Worm (Caenorhabditis elegans): ENCODE results near the gene Y62H9A.13.

DNA sequence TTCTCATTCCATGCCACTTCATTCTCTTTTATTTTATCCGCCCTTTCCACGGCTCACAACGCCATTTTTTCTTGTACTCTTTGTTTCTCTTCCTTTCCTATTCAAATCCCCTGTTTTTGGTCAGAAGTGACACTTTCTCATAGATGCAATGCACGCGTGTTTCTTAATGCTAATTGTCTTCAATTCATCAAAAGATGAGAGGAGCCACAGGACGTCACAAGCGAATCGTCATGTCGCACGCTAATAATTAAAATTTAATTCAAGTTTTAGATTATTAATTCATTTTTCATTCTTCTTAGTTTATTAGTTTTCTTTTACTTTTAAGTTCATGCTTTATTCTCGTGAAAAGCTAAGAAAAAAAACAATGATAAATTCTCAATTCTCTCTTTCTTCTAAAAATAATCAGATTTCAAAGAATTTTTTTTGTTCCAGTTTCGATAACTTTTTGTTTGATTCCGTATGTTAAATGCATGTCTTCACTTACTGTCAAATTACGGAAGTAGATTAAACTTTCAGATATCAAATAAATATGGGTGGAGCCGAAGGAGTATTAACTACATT, 4.0 kb downstream of the Y62H9A.13 start, which contains the start of gene Y62H9A.14:
- TF ChIP-seq ama-1 (optimal IDR thresholded peaks at IDR 0.05) (no peak), ceh-19 (GFP tag; optimal IDR thresholded peaks at IDR 0.05) (no peak), ref-2 (tag; optimal IDR thresholded peaks at IDR 0.05) (no peak), ztf-16 (tag; optimal IDR thresholded peaks at IDR 0.05) (no peak), rnt-1 (tag; optimal IDR thresholded peaks at IDR 0.05) (no peak), elt-2 (tag; optimal IDR thresholded peaks at IDR 0.05) (no peak), ceh-22 (tag; optimal IDR thresholded peaks at IDR 0.05) (no peak), che-1 (tag; optimal IDR thresholded peaks at IDR 0.05) (no peak), hlh-13 (GFP tag; optimal IDR thresholded peaks at IDR 0.05) (no peak), lim-6 (tag; optimal IDR thresholded peaks at IDR 0.05) (no peak), F13H6.1 (tag; optimal IDR thresholded peaks at IDR 0.05) (no peak), ets-4 (tag; optimal IDR thresholded peaks at IDR 0.05) (no peak), pha-4 (tag; optimal IDR thresholded peaks at IDR 0.05) (no peak)

All from whole organism, late embryonic.